Worm (Caenorhabditis elegans) whole organism, late embryonic: ENCODE results near the gene suex-1.

Experiments
- C08G9.2 ChIP-seq: sonication (generic microtip); optimal IDR thresholded peaks from 2 replicates; lab custom pipeline; 2016; ENCODE audit warnings: mild to moderate bottlenecking, missing genetic modification characterization, moderate library complexity, missing compliant biosample characterization
- F13H6.1 ChIP-seq: sonication (generic microtip); optimal IDR thresholded peaks from 2 replicates; lab custom pipeline; 2016; ENCODE audit warnings: missing genetic modification characterization, missing compliant biosample characterization
- K02D7.2 ChIP-seq: sonication (generic microtip); optimal IDR thresholded peaks from 2 replicates; lab custom pipeline; 2017; ENCODE audit warnings: mild to moderate bottlenecking, missing genetic modification characterization, missing compliant biosample characterization
- K09A11.1 ChIP-seq: sonication (generic microtip); optimal IDR thresholded peaks from 2 replicates; lab custom pipeline; 2017; ENCODE audit warnings: antibody characterized with exemption, mild to moderate bottlenecking, missing genetic modification characterization, missing compliant biosample characterization; ENCODE audit not compliant: insufficient read depth
- T23F11.4 ChIP-seq: fragments of 200-800 bp; sonication (Bioruptor generic); optimal IDR thresholded peaks from 2 replicates; lab custom pipeline; 2018; ENCODE audit warnings: mild to moderate bottlenecking, missing genetic modification characterization, missing compliant biosample characterization
- Y22D7AL.16 ChIP-seq: sonication (generic microtip); optimal IDR thresholded peaks from 2 replicates; lab custom pipeline; 2016; ENCODE audit warnings: missing genetic modification characterization, missing compliant biosample characterization
- ahr-1 ChIP-seq: sonication (generic microtip); optimal IDR thresholded peaks from 2 replicates; lab custom pipeline; 2016; ENCODE audit warnings: missing genetic modification characterization, missing compliant biosample characterization
- ama-1 ChIP-seq: fragments of 150-350 bp; optimal IDR thresholded peaks from 2 replicates; lab custom pipeline; 2014
- ceh-18 ChIP-seq: sonication (generic microtip); optimal IDR thresholded peaks from 2 replicates; lab custom pipeline; 2016; ENCODE audit warnings: missing genetic modification characterization, missing compliant biosample characterization
- ceh-19 ChIP-seq: fragments of 200-800 bp; sonication (Bioruptor generic); optimal IDR thresholded peaks from 2 replicates; lab custom pipeline; 2018; ENCODE audit warnings: mild to moderate bottlenecking, missing genetic modification characterization, missing compliant biosample characterization
- ceh-2 ChIP-seq: sonication (generic microtip); optimal IDR thresholded peaks from 2 replicates; lab custom pipeline; 2016; ENCODE audit warnings: missing genotype, missing genetic modification characterization, missing compliant biosample characterization
- ceh-22 ChIP-seq: sonication (generic microtip); optimal IDR thresholded peaks from 2 replicates; lab custom pipeline; 2017; ENCODE audit warnings: missing biosample characterization, missing genetic modification characterization
- ceh-31 ChIP-seq: sonication (generic microtip); optimal IDR thresholded peaks from 2 replicates; lab custom pipeline; 2016; ENCODE audit warnings: missing genetic modification characterization, missing compliant biosample characterization
- ceh-34 ChIP-seq: sonication (generic microtip); optimal IDR thresholded peaks from 2 replicates; lab custom pipeline; 2016; ENCODE audit warnings: mild to moderate bottlenecking, missing genetic modification characterization, missing compliant biosample characterization
- ceh-6 ChIP-seq: fragments of 200-800 bp; sonication (Bioruptor generic); optimal IDR thresholded peaks from 2 replicates; lab custom pipeline; 2018; ENCODE audit warnings: mild to moderate bottlenecking, missing genetic modification characterization, missing compliant biosample characterization
- dmd-4 ChIP-seq: sonication (generic microtip); optimal IDR thresholded peaks from 2 replicates; lab custom pipeline; 2016; ENCODE audit warnings: borderline replicate concordance, missing genetic modification characterization, missing compliant biosample characterization
- ets-4 ChIP-seq: sonication (generic microtip); optimal IDR thresholded peaks from 2 replicates; lab custom pipeline; 2016; ENCODE audit warnings: missing genetic modification characterization, missing compliant biosample characterization
- fax-1 ChIP-seq: sonication (generic microtip); optimal IDR thresholded peaks from 2 replicates; lab custom pipeline; 2016; ENCODE audit warnings: missing genotype, missing genetic modification characterization, missing compliant biosample characterization
- fkh-10 ChIP-seq: fragments of 150-350 bp; optimal IDR thresholded peaks from 2 replicates; lab custom pipeline; 2014; ENCODE audit warnings: missing biosample characterization, missing genetic modification reagents, missing genetic modification characterization
- fkh-6 ChIP-seq: sonication (generic microtip); optimal IDR thresholded peaks from 2 replicates; lab custom pipeline; 2016; ENCODE audit warnings: missing genetic modification characterization, missing compliant biosample characterization
- lin-11 ChIP-seq: fragments of 200-800 bp; sonication (Bioruptor generic); optimal IDR thresholded peaks from 2 replicates; lab custom pipeline; 2018; ENCODE audit warnings: mild to moderate bottlenecking, missing genetic modification characterization, missing compliant biosample characterization
- madf-2 ChIP-seq: sonication (generic microtip); optimal IDR thresholded peaks from 2 replicates; lab custom pipeline; 2017; ENCODE audit warnings: missing genetic modification characterization, missing compliant biosample characterization
- nhr-11 ChIP-seq: fragments of 150-350 bp; optimal IDR thresholded peaks from 2 replicates; lab custom pipeline; 2014; ENCODE audit warnings: missing biosample characterization, missing genetic modification characterization
- nhr-232 ChIP-seq: sonication (generic microtip); optimal IDR thresholded peaks from 2 replicates; lab custom pipeline; 2016; ENCODE audit warnings: missing genetic modification characterization, missing compliant biosample characterization
- npax-4 ChIP-seq: sonication (generic microtip); optimal IDR thresholded peaks from 2 replicates; lab custom pipeline; 2016; ENCODE audit warnings: missing genetic modification characterization, missing compliant biosample characterization
- pag-3 ChIP-seq: sonication (generic microtip); optimal IDR thresholded peaks from 2 replicates; lab custom pipeline; 2016; ENCODE audit warnings: missing compliant biosample characterization, missing genetic modification characterization, borderline replicate concordance
- pat-9 ChIP-seq: fragments of 200-800 bp; sonication (Bioruptor generic); optimal IDR thresholded peaks from 2 replicates; lab custom pipeline; 2018; ENCODE audit warnings: mild to moderate bottlenecking, missing genetic modification characterization, moderate library complexity, missing compliant biosample characterization
- pax-1 ChIP-seq: fragments of 150-350 bp; optimal IDR thresholded peaks from 2 replicates; lab custom pipeline; 2014; ENCODE audit warnings: missing biosample characterization, missing genetic modification characterization
- pha-2 ChIP-seq: sonication (generic microtip); optimal IDR thresholded peaks from 2 replicates; lab custom pipeline; 2017; ENCODE audit warnings: mild to moderate bottlenecking, missing genetic modification characterization, missing compliant biosample characterization
- pqm-1 ChIP-seq: sonication (generic microtip); optimal IDR thresholded peaks from 2 replicates; lab custom pipeline; 2016; ENCODE audit warnings: missing genetic modification characterization, missing compliant biosample characterization
- pros-1 ChIP-seq: fragments of 150-350 bp; optimal IDR thresholded peaks from 2 replicates; lab custom pipeline; 2014; ENCODE audit warnings: missing biosample characterization, missing genetic modification reagents, missing genetic modification characterization
- sdc-2 ChIP-seq: sonication (generic microtip); optimal IDR thresholded peaks from 2 replicates; lab custom pipeline; 2016; ENCODE audit warnings: missing genotype, missing genetic modification characterization, missing compliant biosample characterization
- sox-2 ChIP-seq: fragments of 200-800 bp; sonication (Bioruptor generic); IDR thresholded peaks from 2 replicates; pipeline ENCODE4 v1.3.6; 2022; ENCODE audit warnings: missing genetic modification reagents, missing genetic modification characterization, missing compliant biosample characterization
- tbx-2 ChIP-seq: sonication (generic microtip); optimal IDR thresholded peaks from 2 replicates; lab custom pipeline; 2016; ENCODE audit warnings: missing genetic modification characterization, missing compliant biosample characterization
- ttx-3 ChIP-seq: sonication (generic microtip); optimal IDR thresholded peaks from 2 replicates; lab custom pipeline; 2016; ENCODE audit warnings: missing genetic modification reagents, missing genetic modification characterization, missing compliant biosample characterization
- unc-3 ChIP-seq, 2 experiments: fragments of 200-800 bp in 1 of 2; sonication (Bioruptor generic) in 1 of 2; sonication (generic microtip) in 1 of 2; conservative IDR thresholded peaks in 1 of 2; optimal IDR thresholded peaks in 1 of 2; 2 replicates each; pipeline versions ENCODE4 v1.3.6 to Lab custom; 2016 to 2022; ENCODE audit warnings: missing compliant biosample characterization in 2 of 2, missing genetic modification characterization in 2 of 2, missing genetic modification reagents in 1 of 2
- unc-42 ChIP-seq: sonication (generic microtip); optimal IDR thresholded peaks from 2 replicates; lab custom pipeline; 2016; ENCODE audit warnings: missing genotype, missing genetic modification characterization, missing compliant biosample characterization
- unc-55 ChIP-seq: sonication (generic microtip); optimal IDR thresholded peaks from 2 replicates; lab custom pipeline; 2017; ENCODE audit warnings: missing biosample characterization, missing genetic modification reagents, missing genetic modification characterization
- unc-86 ChIP-seq: sonication (generic microtip); optimal IDR thresholded peaks from 2 replicates; lab custom pipeline; 2016; ENCODE audit warnings: missing genetic modification characterization, missing compliant biosample characterization

suex-1 gene

ce11 chrII:5522637-5523036 is 24.6 kb upstream of the suex-1 start, which contains the start of gene ZK177.11:
TSS of gene ZK177.11 (plus strand) at chrII:5522937.
- no peak for TF ChIP-seq sox-2 (GFP tag; lab: Robert Waterston, UW)
- no peak for TF ChIP-seq ceh-18
- no peak for TF ChIP-seq nhr-232 (tag; lab: Kevin White, UChicago)
- TF ChIP-seq nhr-11 (tag; lab: Kevin White, UChicago) = no peak
- no peak for TF ChIP-seq unc-55 (GFP tag; lab: Kevin White, UChicago)
- no peak for TF ChIP-seq K02D7.2 (tag; lab: Kevin White, UChicago)
- TF ChIP-seq npax-4 (tag; lab: Kevin White, UChicago) = no peak
- TF ChIP-seq fax-1 (tag; lab: Kevin White, UChicago) = no peak
- TF ChIP-seq lin-11 = no peak
- no peak for TF ChIP-seq ceh-22 (tag; lab: Kevin White, UChicago)
- TF ChIP-seq pqm-1 (tag; lab: Kevin White, UChicago) = no peak
- no peak for TF ChIP-seq unc-3 (GFP tag; conservative IDR thresholded peaks at IDR 0.05; lab: Robert Waterston, UW)
- no peak for TF ChIP-seq unc-3 (tag; optimal IDR thresholded peaks at IDR 0.05; lab: Kevin White, UChicago)
- no peak for TF ChIP-seq ttx-3 (tag; lab: Kevin White, UChicago)
- TF ChIP-seq ceh-34 (tag; lab: Kevin White, UChicago) = no peak
- no peak for TF ChIP-seq pros-1

ce11 chrII:5521411-5521810 is 23.4 kb upstream of the suex-1 start, which contains the start of gene ZK177.12:
TSS of gene ZK177.12 (plus strand) at chrII:5521711.
- TF ChIP-seq fkh-6 (tag; lab: Kevin White, UChicago) = no peak
- no peak for TF ChIP-seq pat-9 (tag; lab: Kevin White, UChicago)
- TF ChIP-seq nhr-11 (tag; lab: Kevin White, UChicago) = no peak
- no peak for TF ChIP-seq pha-2 (tag; lab: Kevin White, UChicago)
- TF ChIP-seq Y22D7AL.16 (tag; lab: Kevin White, UChicago) = no peak
- TF ChIP-seq npax-4 (tag; lab: Kevin White, UChicago) = no peak
- no peak for TF ChIP-seq unc-42 (tag; lab: Kevin White, UChicago)
- TF ChIP-seq pax-1 (tag; lab: Kevin White, UChicago) = no peak
- no peak for TF ChIP-seq sdc-2 (tag; lab: Kevin White, UChicago)
- TF ChIP-seq ceh-19 (GFP tag; lab: Kevin White, UChicago) = no peak
- TF ChIP-seq ceh-34 (tag; lab: Kevin White, UChicago) = no peak
- no peak for TF ChIP-seq fkh-10 (GFP tag; lab: Kevin White, UChicago)
- TF ChIP-seq lin-11 = no peak
- no peak for TF ChIP-seq sox-2 (GFP tag; lab: Robert Waterston, UW)
- TF ChIP-seq ceh-6 (GFP tag; lab: Kevin White, UChicago) = no peak
- no peak for TF ChIP-seq ets-4 (tag; lab: Kevin White, UChicago)
- no peak for TF ChIP-seq T23F11.4 (GFP tag; lab: Kevin White, UChicago)

- no peak for TF ChIP-seq pros-1
- no peak for TF ChIP-seq pha-2 (tag; lab: Kevin White, UChicago)
- no peak for TF ChIP-seq dmd-4 (tag; lab: Kevin White, UChicago)
- no peak for TF ChIP-seq ceh-31 (tag; lab: Kevin White, UChicago)
- no peak for TF ChIP-seq pag-3 (tag; lab: Kevin White, UChicago)
- TF ChIP-seq K09A11.1 (tag; lab: Kevin White, UChicago) = no peak
- TF ChIP-seq madf-2 (tag; lab: Kevin White, UChicago) = no peak
- no peak for TF ChIP-seq unc-55 (GFP tag; lab: Kevin White, UChicago)
- no peak for TF ChIP-seq unc-42 (tag; lab: Kevin White, UChicago)
- TF ChIP-seq unc-86 (tag; lab: Kevin White, UChicago) = no peak
- no peak for TF ChIP-seq pqm-1 (tag; lab: Kevin White, UChicago)
These were observed 20.9 kb upstream of the suex-1 start, which contains the start of gene ZK177.2 for ce11 chrII:5518910-5519309. TSS of gene ZK177.2 (plus strand) at chrII:5519210.

- TF ChIP-seq ceh-2 (tag; lab: Kevin White, UChicago) (no peak), F13H6.1 (no peak), unc-3 (GFP tag; conservative IDR thresholded peaks at IDR 0.05; lab: Robert Waterston, UW) (no peak), unc-3 (tag; optimal IDR thresholded peaks at IDR 0.05; lab: Kevin White, UChicago) (no peak), ahr-1 (tag; lab: Kevin White, UChicago) (no peak), lin-11 (no peak), fkh-6 (tag; lab: Kevin White, UChicago) (no peak), nhr-232 (tag; lab: Kevin White, UChicago) (no peak), tbx-2 (tag; lab: Kevin White, UChicago) (no peak), ama-1 (lab: Kevin White, UChicago) (no peak), unc-42 (tag; lab: Kevin White, UChicago) (no peak), fkh-10 (GFP tag; lab: Kevin White, UChicago) (no peak), pat-9 (tag; lab: Kevin White, UChicago) (no peak), pqm-1 (tag; lab: Kevin White, UChicago) (no peak), C08G9.2 (no peak), ceh-6 (GFP tag; lab: Kevin White, UChicago) (no peak)
- TF ChIP-seq, all 69 proteins: peak for 0
These were observed 20.0 kb upstream of the suex-1 start for ce11 chrII:5518055-5518454.
